Worm (Caenorhabditis elegans): Measurements from ENCODE around the gene hrg-9.

ce11 chrV:12944775-12945174 is 18.4 kb downstream of the hrg-9 start, which contains the start of gene grl-2:
- TF ChIP-seq lin-39 (tag; optimal IDR thresholded peaks at IDR 0.05) (no peak), fos-1 (tag; optimal IDR thresholded peaks at IDR 0.05) (no peak), elt-3 (tag; optimal IDR thresholded peaks at IDR 0.05) (no peak), lin-11 (tag; optimal IDR thresholded peaks at IDR 0.05) (no peak), R02D3.7 (tag; optimal IDR thresholded peaks at IDR 0.05) (no peak), snpc-4 (tag; optimal IDR thresholded peaks at IDR 0.05) (no peak), nhr-10 (tag; optimal IDR thresholded peaks at IDR 0.05) (no peak), unc-62 (GFP tag; optimal IDR thresholded peaks at IDR 0.05) (no peak), nhr-237 (tag; optimal IDR thresholded peaks at IDR 0.05) (no peak), ceh-82 (tag; optimal IDR thresholded peaks at IDR 0.05) (no peak), ceh-16 (tag; optimal IDR thresholded peaks at IDR 0.05) (no peak)

All from whole organism, L2 larva.